Worm (Caenorhabditis elegans): Measurements from ENCODE around the gene F31D4.2.

ce11 chrV:20861080-20861479, 15.7 kb upstream of the F31D4.2 start, which contains the start of gene try-4:
- TF ChIP-seq ceh-28 (tag; optimal IDR thresholded peaks at IDR 0.05) (no peak), ama-1 (optimal IDR thresholded peaks at IDR 0.05) (no peak), nhr-12 (tag; optimal IDR thresholded peaks at IDR 0.05) (no peak), egl-27 (tag; optimal IDR thresholded peaks at IDR 0.05) (no peak), unc-62 (GFP tag; optimal IDR thresholded peaks at IDR 0.05) (no peak), mdl-1 (tag; optimal IDR thresholded peaks at IDR 0.05) (no peak)

Measured in whole organism, L3 larva.